Worm (Caenorhabditis elegans) whole organism, midembryonic: ENCODE data around the gene F21A3.3.

Source experiments
- flt-1 ChIP-seq: fragments of 200-800 bp; sonication (Bioruptor generic); IDR thresholded peaks from 2 replicates; pipeline ENCODE4 v1.3.6; 2022; ENCODE audit warnings: missing genetic modification characterization, missing compliant biosample characterization
- ref-1 ChIP-seq: fragments of 200-800 bp; sonication (Bioruptor generic); conservative IDR thresholded peaks from 2 replicates; pipeline ENCODE4 v1.3.6; 2022; ENCODE audit warnings: missing genetic modification reagents, missing genetic modification characterization, missing compliant biosample characterization
- ztf-29 ChIP-seq: fragments of 200-800 bp; sonication (Bioruptor generic); IDR thresholded peaks from 2 replicates; pipeline ENCODE4 v1.3.6; 2022; ENCODE audit warnings: missing genetic modification reagents, missing genetic modification characterization, missing compliant biosample characterization

ce11 chrV:15563985-15564384 lies 46.5 kb downstream of the F21A3.3 start:
- TF ChIP-seq flt-1 (GFP tag; lab: Robert Waterston, UW) (no peak), ref-1 (no peak), ztf-29 (GFP tag; lab: Robert Waterston, UW) (no peak)
